Fruit fly (Drosophila melanogaster) whole organism, embryonic: ENCODE measurements around the gene h-cup.
A peak's percentile ranks its signal among the peaks of the same experiment; 100 is the strongest.

Experiments used
- C15 ChIP-seq: fragments of 200-800 bp; sonication (Bioruptor generic); IDR thresholded peaks from 3 replicates; pipeline ENCODE4 v1.3.6; 2022; ENCODE audit warnings: missing biosample characterization, missing genetic modification characterization
- CG11696 ChIP-seq: fragments of 200-800 bp; sonication (Bioruptor generic); IDR thresholded peaks from 2 replicates; pipeline ENCODE4 v1.3.6; 2022; ENCODE audit warnings: missing biosample characterization, missing genetic modification characterization
- CG12104 ChIP-seq: fragments of 200-800 bp; sonication (Bioruptor generic); optimal IDR thresholded peaks from 3 replicates; lab custom pipeline; 2016; ENCODE audit warnings: missing biosample characterization, missing genetic modification characterization
- CG12155 ChIP-seq: fragments of 200-800 bp; sonication (Bioruptor generic); optimal IDR thresholded peaks from 3 replicates; lab custom pipeline; 2016; ENCODE audit warnings: missing biosample characterization, missing genetic modification characterization
- CG15514 ChIP-seq: fragments of 200-800 bp; sonication (Bioruptor generic); optimal IDR thresholded peaks from 3 replicates; lab custom pipeline; 2017; ENCODE audit warnings: missing biosample characterization, missing genetic modification characterization, mild to moderate bottlenecking, moderate library complexity, missing genetic modification reagents
- CG1792 ChIP-seq: fragments of 200-800 bp; sonication (Bioruptor generic); optimal IDR thresholded peaks from 2 replicates; lab custom pipeline; 2016; ENCODE audit warnings: missing biosample characterization, missing genetic modification characterization
- CG2120 ChIP-seq: fragments of 200-800 bp; sonication (Bioruptor generic); optimal IDR thresholded peaks from 3 replicates; lab custom pipeline; 2016; ENCODE audit warnings: missing biosample characterization, missing genetic modification characterization
- CG3163 ChIP-seq: fragments of 200-800 bp; sonication (Bioruptor generic); optimal IDR thresholded peaks from 3 replicates; lab custom pipeline; 2016; ENCODE audit warnings: missing biosample characterization, missing genetic modification characterization
- CG33213 ChIP-seq: fragments of 200-800 bp; sonication (Bioruptor generic); optimal IDR thresholded peaks from 3 replicates; lab custom pipeline; 2016; ENCODE audit warnings: missing biosample characterization, missing genetic modification characterization
- CG4730 ChIP-seq: fragments of 200-800 bp; sonication (Bioruptor generic); IDR thresholded peaks from 2 replicates; pipeline ENCODE4 v1.3.6; 2022; ENCODE audit warnings: missing biosample characterization, missing genetic modification characterization
- CG7963 ChIP-seq: fragments of 200-800 bp; sonication (Bioruptor generic); IDR thresholded peaks from 3 replicates; pipeline ENCODE4 v1.3.6; 2022; ENCODE audit warnings: missing biosample characterization, missing genetic modification characterization; ENCODE audit not compliant: partially characterized antibody
- CG8290 ChIP-seq, 3 experiments: fragments of 200-800 bp; sonication (Bioruptor generic); optimal IDR thresholded peaks; 2 replicates each; lab custom pipeline; 2016 to 2019; ENCODE audit warnings: missing biosample characterization in 3 of 3, missing genetic modification characterization in 3 of 3, mild to moderate bottlenecking in 2 of 3, moderate library complexity in 1 of 3
- CG8478 ChIP-seq: fragments of >200 bp; optimal IDR thresholded peaks from 2 replicates; lab custom pipeline; 2018
- CG9609 ChIP-seq: fragments of 200-800 bp; sonication (Bioruptor generic); optimal IDR thresholded peaks from 3 replicates; lab custom pipeline; 2016; ENCODE audit warnings: missing biosample characterization, missing genetic modification characterization
- D19A ChIP-seq: fragments of 200-800 bp; optimal IDR thresholded peaks from 3 replicates; lab custom pipeline; 2019; ENCODE audit warnings: missing biosample characterization, mild to moderate bottlenecking, missing genetic modification characterization, moderate library complexity
- NfI ChIP-seq: fragments of 200-800 bp; sonication (Bioruptor generic); optimal IDR thresholded peaks from 3 replicates; lab custom pipeline; 2018; ENCODE audit warnings: missing biosample characterization, mild to moderate bottlenecking, missing genetic modification characterization, moderate library complexity
- Rfx ChIP-seq: fragments of 200-800 bp; sonication (Bioruptor generic); IDR thresholded peaks from 2 replicates; pipeline ENCODE4 v1.3.6; 2022; ENCODE audit warnings: missing biosample characterization, missing genetic modification characterization
- corto ChIP-seq: fragments of 200-800 bp; sonication (Bioruptor generic); optimal IDR thresholded peaks from 2 replicates; lab custom pipeline; 2016; ENCODE audit warnings: missing biosample characterization, mild to moderate bottlenecking, missing genetic modification characterization, moderate library complexity
- inv ChIP-seq: fragments of 200-800 bp; sonication (Bioruptor generic); IDR thresholded peaks from 2 replicates; pipeline ENCODE4 v1.3.6; 2022; ENCODE audit warnings: missing biosample characterization, missing genetic modification characterization; ENCODE audit not compliant: partially characterized antibody
- knrl ChIP-seq: fragments of 200-800 bp; sonication (Bioruptor generic); IDR thresholded peaks from 3 replicates; pipeline ENCODE4 v1.3.6; 2022; ENCODE audit warnings: missing biosample characterization, missing genetic modification characterization; ENCODE audit not compliant: partially characterized antibody
- pnt ChIP-seq: fragments of 200-800 bp; sonication (Bioruptor generic); optimal IDR thresholded peaks from 3 replicates; lab custom pipeline; 2016; ENCODE audit warnings: missing biosample characterization, missing genetic modification characterization
- repo ChIP-seq: fragments of 200-800 bp; sonication (Bioruptor generic); optimal IDR thresholded peaks from 2 replicates; lab custom pipeline; 2016; ENCODE audit warnings: missing biosample characterization, missing genetic modification characterization
- seq ChIP-seq: fragments of 200-800 bp; sonication (Bioruptor generic); IDR thresholded peaks from 2 replicates; pipeline ENCODE4 v1.3.6; 2022; ENCODE audit warnings: missing biosample characterization, missing genetic modification characterization
- sna ChIP-seq: fragments of 200-800 bp; sonication (Bioruptor generic); IDR thresholded peaks from 2 replicates; pipeline ENCODE4 v1.3.6; 2022; ENCODE audit warnings: missing biosample characterization, missing genetic modification characterization; ENCODE audit not compliant: partially characterized antibody
- so ChIP-seq: fragments of 200-800 bp; sonication (Bioruptor generic); IDR thresholded peaks from 3 replicates; pipeline ENCODE4 v1.3.6; 2022; ENCODE audit warnings: missing biosample characterization, missing genetic modification characterization
- toy ChIP-seq: fragments of 200-800 bp; sonication (Bioruptor generic); IDR thresholded peaks from 2 replicates; pipeline ENCODE4 v1.3.6; 2022; ENCODE audit warnings: missing biosample characterization, missing genetic modification characterization
- wdn ChIP-seq: fragments of 200-800 bp; sonication (Bioruptor generic); IDR thresholded peaks from 2 replicates; pipeline ENCODE4 v1.3.6; 2022; ENCODE audit warnings: missing biosample characterization, missing genetic modification characterization
- zfh1 ChIP-seq: fragments of 200-800 bp; sonication (Bioruptor generic); IDR thresholded peaks from 3 replicates; pipeline ENCODE4 v1.3.6; 2022; ENCODE audit warnings: missing biosample characterization, missing genetic modification characterization

h-cup gene

dm6 chr3R:15332994-15333393 lies 49.8 kb downstream of the h-cup start, which contains the start of the genes Fkbp39 and Cyfip (continued):
- no peak for TF ChIP-seq CG8478 (lab: Kevin White, UChicago)
- peak; percentile 34 for TF ChIP-seq NfI (GFP tag; lab: Kevin White, UChicago)
- TF ChIP-seq CG15514 (GFP tag; lab: Kevin White, UChicago): peak; percentile 97
- peak; percentile 68 for TF ChIP-seq knrl (GFP tag; lab: Robert Waterston, UW)
- no peak for TF ChIP-seq zfh1 (GFP tag; lab: Robert Waterston, UW)
- TF ChIP-seq CG7963 (GFP tag; lab: Robert Waterston, UW): peak; percentile 59; the same call in 2 of the 3 replicates
- TF ChIP-seq corto (GFP tag; lab: Kevin White, UChicago): no peak
- no peak for TF ChIP-seq wdn
- TF ChIP-seq so (GFP tag; lab: Robert Waterston, UW): no peak
- TF ChIP-seq CG11696 (GFP tag; lab: Robert Waterston, UW): no peak
- TF ChIP-seq CG12104: no peak
- TF ChIP-seq CG9609: peak; percentile 44
- TF ChIP-seq D19A: no peak
- peak; percentile 59 for TF ChIP-seq inv (GFP tag; lab: Robert Waterston, UW)
- TF ChIP-seq Rfx (GFP tag; lab: Robert Waterston, UW): peak; percentile 84
- TF ChIP-seq CG4730 (GFP tag; lab: Robert Waterston, UW): no peak
- TF ChIP-seq C15: no peak
- peak; percentile 55 for TF ChIP-seq CG12155 (GFP tag; lab: Kevin White, UChicago)
- no peak for TF ChIP-seq toy
- peak; percentile 32 for TF ChIP-seq repo
- TF ChIP-seq sna: peak; percentile 54; the same call in 1 of the 2 replicates
- peak; percentile 22 for TF ChIP-seq CG1792 (GFP tag; lab: Kevin White, UChicago)
- peak; percentile 70 for TF ChIP-seq CG33213 (GFP tag; lab: Kevin White, UChicago)
- peak; percentile 71 for TF ChIP-seq CG2120
- TF ChIP-seq CG3163 (GFP tag; lab: Kevin White, UChicago): peak; percentile 39
- no peak for TF ChIP-seq seq (GFP tag; lab: Robert Waterston, UW)
- no peak for TF ChIP-seq pnt (GFP tag; lab: Kevin White, UChicago)
- no peak for TF ChIP-seq CG8290 (GFP tag; optimal IDR thresholded peaks at IDR 0.05; lab: Kevin White, UChicago)
- TF ChIP-seq CG8290 (tag; optimal IDR thresholded peaks at IDR 0.05; lab: Kevin White, UChicago): no peak
